Worm (Caenorhabditis elegans) whole organism, L2 larva: ENCODE results near the gene ZK1290.7.

Experiments
- C34F6.9 ChIP-seq: fragments of 150-350 bp; optimal IDR thresholded peaks from 2 replicates; lab custom pipeline; 2014; ENCODE audit warnings: missing biosample characterization, missing genetic modification characterization
- R02D3.7 ChIP-seq: fragments of 150-350 bp; optimal IDR thresholded peaks from 2 replicates; lab custom pipeline; 2014; ENCODE audit warnings: missing biosample characterization, missing genetic modification characterization
- Y55F3AM.14 ChIP-seq: fragments of 200-800 bp; sonication (Bioruptor generic); optimal IDR thresholded peaks from 2 replicates; lab custom pipeline; 2018; ENCODE audit warnings: mild to moderate bottlenecking, missing genetic modification characterization, missing compliant biosample characterization
- ZK546.5 ChIP-seq: sonication (generic microtip); optimal IDR thresholded peaks from 2 replicates; lab custom pipeline; 2017; ENCODE audit warnings: missing biosample characterization, missing genetic modification characterization
- alr-1 ChIP-seq: fragments of 150-350 bp; optimal IDR thresholded peaks from 2 replicates; lab custom pipeline; 2014; ENCODE audit warnings: missing biosample characterization, missing genetic modification characterization
- aly-2 ChIP-seq: fragments of 150-350 bp; optimal IDR thresholded peaks from 2 replicates; lab custom pipeline; 2014; ENCODE audit warnings: missing biosample characterization, missing genetic modification characterization
- blmp-1 ChIP-seq: sonication (generic microtip); optimal IDR thresholded peaks from 2 replicates; lab custom pipeline; 2017; ENCODE audit warnings: missing genetic modification characterization, mild to moderate bottlenecking, missing compliant biosample characterization, antibody characterized with exemption, moderate library complexity; ENCODE audit not compliant: insufficient read depth
- ceh-16 ChIP-seq: fragments of 150-350 bp; optimal IDR thresholded peaks from 2 replicates; lab custom pipeline; 2014; ENCODE audit warnings: missing biosample characterization, missing genetic modification characterization
- ceh-82 ChIP-seq: fragments of 150-350 bp; optimal IDR thresholded peaks from 2 replicates; lab custom pipeline; 2014; ENCODE audit warnings: missing biosample characterization, missing genetic modification characterization
- crh-2 ChIP-seq: sonication (generic microtip); optimal IDR thresholded peaks from 2 replicates; lab custom pipeline; 2017; ENCODE audit warnings: missing biosample characterization, missing genetic modification characterization
- dmd-4 ChIP-seq: sonication (generic microtip); optimal IDR thresholded peaks from 2 replicates; lab custom pipeline; 2017; ENCODE audit warnings: missing biosample characterization, missing genetic modification characterization
- egl-27 ChIP-seq: sonication (generic microtip); optimal IDR thresholded peaks from 3 replicates; lab custom pipeline; 2017; ENCODE audit warnings: missing biosample characterization, missing genetic modification reagents, missing genetic modification characterization
- elt-1 ChIP-seq: fragments of 150-350 bp; optimal IDR thresholded peaks from 2 replicates; lab custom pipeline; 2014; ENCODE audit warnings: missing biosample characterization, missing genetic modification characterization
- elt-3 ChIP-seq: sonication (generic microtip); optimal IDR thresholded peaks from 2 replicates; lab custom pipeline; 2017; ENCODE audit warnings: missing biosample characterization, missing genetic modification characterization
- fos-1 ChIP-seq: fragments of 150-350 bp; optimal IDR thresholded peaks from 2 replicates; lab custom pipeline; 2014; ENCODE audit warnings: missing biosample characterization, missing genetic modification characterization
- gmeb-1 ChIP-seq: fragments of 150-350 bp; optimal IDR thresholded peaks from 2 replicates; lab custom pipeline; 2014; ENCODE audit warnings: missing biosample characterization, missing genetic modification characterization
- lin-11 ChIP-seq: fragments of 150-350 bp; sonication (generic microtip); optimal IDR thresholded peaks from 2 replicates; lab custom pipeline; 2014; ENCODE audit warnings: missing biosample characterization, missing genetic modification characterization, inconsistent platforms, mixed read lengths
- lin-13 ChIP-seq: fragments of 150-350 bp; optimal IDR thresholded peaks from 2 replicates; lab custom pipeline; 2014; ENCODE audit warnings: missing biosample characterization, missing genetic modification reagents, missing genetic modification characterization
- lsy-2 ChIP-seq, 2 experiments: fragments of 150-350 bp in 1 of 2; sonication (generic microtip) in 1 of 2; optimal IDR thresholded peaks; 2 replicates each; lab custom pipeline; 2014 to 2017; ENCODE audit warnings: missing biosample characterization in 2 of 2, missing genetic modification characterization in 2 of 2
- mab-5 ChIP-seq: fragments of 150-350 bp; optimal IDR thresholded peaks from 2 replicates; lab custom pipeline; 2014; ENCODE audit warnings: missing biosample characterization, missing genetic modification characterization
- mbf-1 ChIP-seq: sonication (generic microtip); optimal IDR thresholded peaks from 2 replicates; lab custom pipeline; 2017; ENCODE audit warnings: missing biosample characterization, missing genetic modification characterization
- mdl-1 ChIP-seq, 2 experiments: fragments of 150-350 bp in 1 of 2; sonication (generic microtip) in 1 of 2; optimal IDR thresholded peaks; 2 replicates each; lab custom pipeline; 2017; ENCODE audit warnings: missing biosample characterization in 2 of 2, missing genetic modification characterization in 2 of 2
- nhr-10 ChIP-seq: sonication (generic microtip); optimal IDR thresholded peaks from 2 replicates; lab custom pipeline; 2017; ENCODE audit warnings: missing biosample characterization, missing genetic modification characterization
- nhr-11 ChIP-seq: fragments of 150-350 bp; optimal IDR thresholded peaks from 2 replicates; lab custom pipeline; 2014; ENCODE audit warnings: missing biosample characterization, missing genetic modification characterization
- nhr-12 ChIP-seq: fragments of 150-350 bp; optimal IDR thresholded peaks from 2 replicates; lab custom pipeline; 2014; ENCODE audit warnings: missing biosample characterization, missing genetic modification characterization
- nhr-129 ChIP-seq: fragments of 150-350 bp; optimal IDR thresholded peaks from 2 replicates; lab custom pipeline; 2014; ENCODE audit warnings: missing biosample characterization, missing genetic modification characterization
- nhr-6 ChIP-seq: fragments of 150-350 bp; optimal IDR thresholded peaks from 2 replicates; lab custom pipeline; 2014; ENCODE audit warnings: missing biosample characterization, missing genetic modification characterization
- nhr-77 ChIP-seq: fragments of 150-350 bp; optimal IDR thresholded peaks from 2 replicates; lab custom pipeline; 2014; ENCODE audit warnings: missing biosample characterization, missing genetic modification characterization
- peb-1 ChIP-seq: fragments of 150-350 bp; optimal IDR thresholded peaks from 2 replicates; lab custom pipeline; 2014; ENCODE audit warnings: missing biosample characterization, missing genetic modification characterization
- sem-4 ChIP-seq: fragments of 150-350 bp; optimal IDR thresholded peaks from 2 replicates; lab custom pipeline; 2014; ENCODE audit warnings: missing biosample characterization, missing genetic modification reagents, missing genetic modification characterization
- skn-1 ChIP-seq: sonication (generic microtip); optimal IDR thresholded peaks from 2 replicates; lab custom pipeline; 2017; ENCODE audit warnings: missing biosample characterization, missing genetic modification characterization
- sma-3 ChIP-seq: sonication (generic microtip); optimal IDR thresholded peaks from 2 replicates; lab custom pipeline; 2016; ENCODE audit warnings: missing genetic modification reagents, missing genetic modification characterization, missing compliant biosample characterization
- sma-9 ChIP-seq, 2 experiments: fragments of 150-350 bp in 1 of 2; sonication (generic microtip) in 1 of 2; optimal IDR thresholded peaks; 2 replicates each; lab custom pipeline; 2014 to 2016; ENCODE audit warnings: missing genetic modification characterization in 2 of 2, mild to moderate bottlenecking in 1 of 2, missing biosample characterization in 1 of 2, missing compliant biosample characterization in 1 of 2, missing genetic modification reagents in 1 of 2, moderate library complexity in 1 of 2
- snpc-4 ChIP-seq: fragments of 150-350 bp; optimal IDR thresholded peaks from 2 replicates; lab custom pipeline; 2014; ENCODE audit warnings: missing biosample characterization, missing genetic modification characterization
- unc-55 ChIP-seq: fragments of 150-350 bp; sonication (generic microtip); optimal IDR thresholded peaks from 3 replicates; lab custom pipeline; 2014; ENCODE audit warnings: missing biosample characterization, missing genetic modification reagents, missing genetic modification characterization
- unc-62 ChIP-seq: fragments of 150-350 bp; optimal IDR thresholded peaks from 2 replicates; lab custom pipeline; 2014; ENCODE audit warnings: missing biosample characterization, missing genetic modification reagents, missing genetic modification characterization
- zag-1 ChIP-seq: fragments of 150-350 bp; optimal IDR thresholded peaks from 2 replicates; lab custom pipeline; 2014; ENCODE audit warnings: missing biosample characterization, missing genetic modification characterization
- ztf-1 ChIP-seq: fragments of 200-800 bp; sonication (Bioruptor generic); conservative IDR thresholded peaks from 2 replicates; pipeline ENCODE4 v1.3.6; 2022; ENCODE audit warnings: missing genetic modification characterization, missing compliant biosample characterization
- ztf-11 ChIP-seq: sonication (generic microtip); optimal IDR thresholded peaks from 2 replicates; lab custom pipeline; 2017; ENCODE audit warnings: missing biosample characterization, missing genetic modification characterization

ZK1290.7 gene

DNA sequence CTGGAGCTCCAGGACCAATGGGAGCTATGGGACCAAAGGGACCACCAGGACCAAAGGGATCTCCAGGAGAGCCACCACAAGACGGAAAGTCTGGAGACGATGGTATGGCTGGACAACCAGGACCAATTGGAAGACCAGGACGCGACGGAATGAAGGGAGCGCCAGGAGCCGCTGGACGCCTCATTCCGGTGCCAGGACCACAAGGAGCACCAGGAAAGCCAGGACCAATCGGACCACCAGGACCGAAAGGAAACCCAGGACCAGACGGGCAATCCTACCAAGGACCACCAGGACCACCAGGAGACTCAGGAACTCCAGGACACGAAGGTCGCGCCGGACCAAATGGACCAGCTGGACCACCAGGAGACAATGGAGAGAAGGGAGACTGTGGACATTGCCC lies 19.4 kb upstream of the ZK1290.7 start:
- no peak for TF ChIP-seq ztf-11 (tag; lab: Kevin White, UChicago)
- TF ChIP-seq elt-1 (tag; lab: Kevin White, UChicago), result no peak
- no peak for TF ChIP-seq sma-9 (GFP tag; optimal IDR thresholded peaks at IDR 0.05; lab: Kevin White, UChicago)
- TF ChIP-seq sma-9 (tag; optimal IDR thresholded peaks at IDR 0.05; lab: Kevin White, UChicago), result no peak
- no peak for TF ChIP-seq C34F6.9 (tag; lab: Kevin White, UChicago)
- no peak for TF ChIP-seq R02D3.7 (tag; lab: Kevin White, UChicago)
- no peak for TF ChIP-seq egl-27 (tag; lab: Kevin White, UChicago)
- no peak for TF ChIP-seq mbf-1 (tag; lab: Kevin White, UChicago)
- TF ChIP-seq skn-1 (tag; lab: Kevin White, UChicago), result no peak
- TF ChIP-seq ceh-16 (tag; lab: Kevin White, UChicago), result no peak
- no peak for TF ChIP-seq lsy-2 (tag; optimal IDR thresholded peaks at IDR 0.05; lab: Kevin White, UChicago)
- TF ChIP-seq peb-1 (tag; lab: Kevin White, UChicago), result no peak

DNA sequence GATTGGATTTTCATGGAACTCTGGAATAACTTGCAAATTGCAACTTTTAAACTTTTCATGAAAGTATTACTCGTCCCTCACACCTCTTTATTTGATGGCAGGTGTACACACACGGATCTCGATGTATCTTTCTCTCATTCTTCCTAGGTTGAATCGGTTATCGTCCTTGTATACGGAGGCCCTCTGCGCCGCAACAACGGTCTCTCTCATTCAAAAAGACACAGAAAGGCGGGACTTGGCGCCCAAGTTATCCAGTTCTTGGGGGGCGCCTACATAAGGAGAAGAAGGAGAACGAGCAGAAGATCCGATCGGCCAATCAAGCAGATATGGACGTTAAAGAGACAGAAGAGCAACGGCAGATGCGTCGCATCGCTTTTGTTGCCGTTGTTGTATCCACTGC lies 18.4 kb upstream of the ZK1290.7 start, which contains the start of gene rol-8:
TSS of gene rol-8 (plus strand) at position 301 of the 400 bp plus-strand sequence.
- TF ChIP-seq ceh-82 (tag; lab: Kevin White, UChicago), result no peak
- TF ChIP-seq aly-2 (tag; lab: Kevin White, UChicago), result no peak
- no peak for TF ChIP-seq ztf-11 (tag; lab: Kevin White, UChicago)
- TF ChIP-seq sma-3 (GFP tag; lab: Kevin White, UChicago), result no peak
- no peak for TF ChIP-seq unc-55 (GFP tag; lab: Kevin White, UChicago)
- no peak for TF ChIP-seq C34F6.9 (tag; lab: Kevin White, UChicago)
- no peak for TF ChIP-seq ztf-1
- no peak for TF ChIP-seq dmd-4 (tag; lab: Kevin White, UChicago)
- TF ChIP-seq sma-9 (GFP tag; optimal IDR thresholded peaks at IDR 0.05; lab: Kevin White, UChicago), result no peak
- TF ChIP-seq sma-9 (tag; optimal IDR thresholded peaks at IDR 0.05; lab: Kevin White, UChicago), result no peak
- TF ChIP-seq Y55F3AM.14 (GFP tag; lab: Kevin White, UChicago), result no peak
- TF ChIP-seq ZK546.5 (tag; lab: Kevin White, UChicago), result no peak
- no peak for TF ChIP-seq lsy-2 (tag; optimal IDR thresholded peaks at IDR 0.05; lab: Kevin White, UChicago)
- no peak for TF ChIP-seq nhr-6 (tag; lab: Kevin White, UChicago)

DNA sequence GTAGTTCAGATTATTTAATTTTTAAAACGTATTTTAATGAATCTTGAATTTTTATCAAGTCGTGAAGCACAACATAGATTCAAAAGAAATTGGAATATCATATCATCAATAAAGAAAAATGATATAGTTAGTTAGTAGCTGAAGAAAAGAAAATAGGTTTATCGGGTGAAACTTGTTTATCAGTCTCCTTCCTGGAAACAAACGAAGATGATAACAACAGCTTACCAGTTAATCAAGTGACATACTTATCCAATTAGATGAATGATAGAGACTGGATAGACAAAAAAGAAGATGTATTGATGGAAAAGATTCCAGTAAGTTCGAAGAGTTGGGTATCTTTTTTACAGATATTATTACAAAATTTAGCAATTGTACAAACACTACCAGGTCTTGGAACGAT lies 17.6 kb upstream of the ZK1290.7 start:
- TF ChIP-seq ZK546.5 (tag; lab: Kevin White, UChicago) (no peak), lin-11 (tag; lab: Kevin White, UChicago) (no peak), blmp-1 (tag; lab: Kevin White, UChicago) (no peak), elt-3 (tag; lab: Kevin White, UChicago) (no peak), sma-3 (GFP tag; lab: Kevin White, UChicago) (no peak), sem-4 (no peak), nhr-129 (tag; lab: Kevin White, UChicago) (no peak)

DNA sequence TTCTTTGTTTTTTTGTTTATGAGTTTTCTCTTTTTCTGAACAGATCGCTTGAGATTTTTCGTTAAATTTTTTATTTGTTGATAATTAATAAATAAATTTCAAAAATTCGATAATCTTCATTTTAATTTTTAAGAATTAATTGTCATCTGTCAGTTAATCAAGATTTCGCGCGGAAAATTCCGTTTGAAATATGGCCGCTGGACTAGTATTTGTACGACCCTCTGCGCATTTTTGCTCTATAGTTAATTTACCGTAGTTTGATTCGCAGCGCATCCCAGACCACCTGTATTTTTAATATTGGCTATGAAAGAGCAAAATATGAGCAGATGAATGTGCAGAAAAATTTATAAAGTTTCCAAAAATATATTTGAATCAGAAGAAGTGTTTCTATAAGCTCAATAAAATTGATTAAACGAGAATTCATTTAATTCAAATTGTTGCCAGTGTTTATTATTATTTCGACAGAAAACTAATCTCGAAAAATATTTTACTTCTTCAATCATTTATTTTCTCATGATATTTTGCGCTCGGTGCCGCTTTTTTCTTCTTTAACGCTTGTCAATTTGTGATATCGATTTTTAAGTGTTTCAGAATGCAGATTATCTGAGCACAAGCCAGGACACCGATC lies 12.4 kb upstream of the ZK1290.7 start, which contains the start of gene nfi-1:
TSS of gene nfi-1 (plus strand) at position 578 of the 628 bp plus-strand sequence.
- no peak for TF ChIP-seq skn-1 (tag; lab: Kevin White, UChicago)
- no peak for TF ChIP-seq nhr-10
- TF ChIP-seq Y55F3AM.14 (GFP tag; lab: Kevin White, UChicago), result no peak
- no peak for TF ChIP-seq mdl-1 (tag; optimal IDR thresholded peaks at IDR 0.05; lab: Kevin White, UChicago)
- peak; percentile 45 for TF ChIP-seq nhr-129 (tag; lab: Kevin White, UChicago)
- TF ChIP-seq nhr-12 (tag; lab: Kevin White, UChicago), result no peak
- TF ChIP-seq elt-3 (tag; lab: Kevin White, UChicago), result no peak
- peak; percentile 18 for TF ChIP-seq sma-3 (GFP tag; lab: Kevin White, UChicago)
- TF ChIP-seq nhr-11 (tag; lab: Kevin White, UChicago), result no peak
- no peak for TF ChIP-seq fos-1 (tag; lab: Kevin White, UChicago)
- no peak for TF ChIP-seq nhr-77 (tag; lab: Kevin White, UChicago)
- TF ChIP-seq unc-55 (GFP tag; lab: Kevin White, UChicago), result peak; percentile 59
- TF ChIP-seq alr-1, result no peak
- no peak for TF ChIP-seq egl-27 (tag; lab: Kevin White, UChicago)
- TF ChIP-seq ceh-16 (tag; lab: Kevin White, UChicago), result no peak
- TF ChIP-seq ZK546.5 (tag; lab: Kevin White, UChicago), result no peak
- TF ChIP-seq dmd-4 (tag; lab: Kevin White, UChicago), result no peak
- peak; percentile 32 for TF ChIP-seq lin-13
- TF ChIP-seq C34F6.9 (tag; lab: Kevin White, UChicago), result peak; percentile 70
- no peak for TF ChIP-seq zag-1
- TF ChIP-seq ztf-11 (tag; lab: Kevin White, UChicago), result no peak
- TF ChIP-seq snpc-4 (tag; lab: Kevin White, UChicago), result no peak
- no peak for TF ChIP-seq unc-62
- peak; percentile 36 for TF ChIP-seq crh-2
- no peak for TF ChIP-seq mab-5
- no peak for TF ChIP-seq lin-11 (tag; lab: Kevin White, UChicago)
- TF ChIP-seq sma-9 (GFP tag; optimal IDR thresholded peaks at IDR 0.05; lab: Kevin White, UChicago), result peak; percentile 62
- no peak for TF ChIP-seq sma-9 (tag; optimal IDR thresholded peaks at IDR 0.05; lab: Kevin White, UChicago)
- no peak for TF ChIP-seq aly-2 (tag; lab: Kevin White, UChicago)
- TF ChIP-seq nhr-6 (tag; lab: Kevin White, UChicago), result no peak
- peak; percentile 27 for TF ChIP-seq gmeb-1 (tag; lab: Kevin White, UChicago)
- TF ChIP-seq lsy-2 (tag; optimal IDR thresholded peaks at IDR 0.05; lab: Kevin White, UChicago), result peak; percentile 3 to 95
